Worm (Caenorhabditis elegans) whole organism, mixed stage, embryonic: ENCODE results near the gene C16C8.11.

ENCODE experiments used
- M03D4.4 ChIP-seq: sonication (generic microtip); optimal IDR thresholded peaks from 2 replicates; lab custom pipeline; 2017; ENCODE audit warnings: mild to moderate bottlenecking, missing genetic modification characterization, missing compliant biosample characterization
- bed-3 ChIP-seq: fragments of 200-800 bp; sonication (Bioruptor generic); optimal IDR thresholded peaks from 3 replicates; lab custom pipeline; 2018; ENCODE audit warnings: mild to moderate bottlenecking, missing genetic modification characterization, moderate library complexity, missing compliant biosample characterization
- blmp-1 ChIP-seq: fragments of 150-350 bp; optimal IDR thresholded peaks from 2 replicates; lab custom pipeline; 2014; ENCODE audit warnings: missing biosample characterization, missing genetic modification characterization
- ceh-39 ChIP-seq: fragments of 150-350 bp; optimal IDR thresholded peaks from 2 replicates; lab custom pipeline; 2014; ENCODE audit warnings: missing biosample characterization, missing genetic modification characterization
- ceh-43 ChIP-seq: fragments of 200-800 bp; sonication (Bioruptor generic); optimal IDR thresholded peaks from 2 replicates; lab custom pipeline; 2018; ENCODE audit warnings: mild to moderate bottlenecking, missing genetic modification characterization, moderate library complexity, missing compliant biosample characterization
- ceh-83 ChIP-seq: fragments of 200-800 bp; sonication (Bioruptor generic); optimal IDR thresholded peaks from 2 replicates; lab custom pipeline; 2018; ENCODE audit warnings: mild to moderate bottlenecking, missing genetic modification characterization, missing compliant biosample characterization
- ces-1 ChIP-seq: fragments of 150-350 bp; optimal IDR thresholded peaks from 2 replicates; lab custom pipeline; 2014; ENCODE audit warnings: missing biosample characterization, missing genetic modification reagents, missing genetic modification characterization
- cnd-1 ChIP-seq: fragments of 200-800 bp; sonication (Bioruptor generic); optimal IDR thresholded peaks from 2 replicates; lab custom pipeline; 2018; ENCODE audit warnings: mild to moderate bottlenecking, missing genetic modification characterization, missing compliant biosample characterization
- drap-1 ChIP-seq: fragments of 200-800 bp; sonication (Bioruptor generic); optimal IDR thresholded peaks from 3 replicates; lab custom pipeline; 2018; ENCODE audit warnings: mild to moderate bottlenecking, missing genetic modification characterization, missing compliant biosample characterization
- elt-1 ChIP-seq: sonication (generic microtip); optimal IDR thresholded peaks from 2 replicates; lab custom pipeline; 2017; ENCODE audit warnings: missing genetic modification characterization, mild to moderate bottlenecking, missing compliant biosample characterization, antibody characterized with exemption, moderate library complexity, borderline replicate concordance; ENCODE audit not compliant: insufficient read depth
- elt-3 ChIP-seq: fragments of 150-350 bp; optimal IDR thresholded peaks from 2 replicates; lab custom pipeline; 2014; ENCODE audit warnings: missing biosample characterization, missing genetic modification characterization
- flh-1 ChIP-seq: fragments of 200-800 bp; sonication (Bioruptor generic); optimal IDR thresholded peaks from 2 replicates; lab custom pipeline; 2018; ENCODE audit warnings: mild to moderate bottlenecking, missing genetic modification characterization, moderate library complexity, missing compliant biosample characterization
- ham-2 ChIP-seq: fragments of 200-800 bp; sonication (Bioruptor generic); optimal IDR thresholded peaks from 2 replicates; lab custom pipeline; 2018; ENCODE audit warnings: mild to moderate bottlenecking, missing genetic modification characterization, missing compliant biosample characterization
- hlh-1 ChIP-seq: fragments of 150-350 bp; optimal IDR thresholded peaks from 2 replicates; lab custom pipeline; 2014; ENCODE audit warnings: missing biosample characterization, missing genetic modification reagents, missing genetic modification characterization
- lin-13 ChIP-seq: fragments of 150-350 bp; optimal IDR thresholded peaks from 2 replicates; lab custom pipeline; 2014; ENCODE audit warnings: missing biosample characterization, missing genetic modification characterization
- lin-32 ChIP-seq: fragments of 200-800 bp; sonication (Bioruptor generic); optimal IDR thresholded peaks from 2 replicates; lab custom pipeline; 2018; ENCODE audit warnings: mild to moderate bottlenecking, missing genetic modification characterization, missing compliant biosample characterization
- lsy-2 ChIP-seq: fragments of 150-350 bp; optimal IDR thresholded peaks from 2 replicates; lab custom pipeline; 2014; ENCODE audit warnings: missing biosample characterization, missing genetic modification characterization
- mab-5 ChIP-seq: fragments of 150-350 bp; optimal IDR thresholded peaks from 2 replicates; lab custom pipeline; 2014; ENCODE audit warnings: missing biosample characterization, missing genetic modification characterization
- mep-1 ChIP-seq: fragments of 150-350 bp; optimal IDR thresholded peaks from 2 replicates; lab custom pipeline; 2017; ENCODE audit warnings: missing biosample characterization, missing genetic modification reagents, missing genetic modification characterization, inconsistent platforms
- mls-2 ChIP-seq: sonication (generic microtip); optimal IDR thresholded peaks from 2 replicates; lab custom pipeline; 2016; ENCODE audit warnings: mild to moderate bottlenecking, missing genetic modification characterization, moderate library complexity, missing compliant biosample characterization
- nhr-12 ChIP-seq: fragments of 150-350 bp; optimal IDR thresholded peaks from 2 replicates; lab custom pipeline; 2014; ENCODE audit warnings: missing biosample characterization, missing genetic modification characterization
- nhr-2 ChIP-seq: fragments of 150-350 bp; optimal IDR thresholded peaks from 2 replicates; lab custom pipeline; 2014; ENCODE audit warnings: missing biosample characterization, missing genetic modification characterization
- nhr-237 ChIP-seq: fragments of 150-350 bp; optimal IDR thresholded peaks from 2 replicates; lab custom pipeline; 2014; ENCODE audit warnings: missing biosample characterization, missing genetic modification characterization
- nhr-28 ChIP-seq: fragments of 150-350 bp; optimal IDR thresholded peaks from 2 replicates; lab custom pipeline; 2014; ENCODE audit warnings: missing biosample characterization, missing genetic modification characterization
- nhr-76 ChIP-seq: sonication (generic microtip); optimal IDR thresholded peaks from 2 replicates; lab custom pipeline; 2017; ENCODE audit warnings: missing biosample characterization, missing genetic modification characterization
- pha-4 ChIP-seq: fragments of 150-350 bp; optimal IDR thresholded peaks from 2 replicates; lab custom pipeline; 2018; ENCODE audit warnings: missing biosample characterization, missing genetic modification reagents, missing genetic modification characterization
- sem-2 ChIP-seq: fragments of 200-800 bp; sonication (Bioruptor generic); optimal IDR thresholded peaks from 2 replicates; lab custom pipeline; 2018; ENCODE audit warnings: mild to moderate bottlenecking, missing genetic modification characterization, missing compliant biosample characterization
- snpc-4 ChIP-seq: fragments of 150-350 bp; optimal IDR thresholded peaks from 2 replicates; lab custom pipeline; 2014; ENCODE audit warnings: missing biosample characterization, missing genetic modification characterization
- sptf-1 ChIP-seq: sonication (generic microtip); optimal IDR thresholded peaks from 2 replicates; lab custom pipeline; 2017; ENCODE audit warnings: mild to moderate bottlenecking, missing genetic modification characterization, moderate library complexity, missing compliant biosample characterization
- tbx-8 ChIP-seq: fragments of 200-800 bp; sonication (Bioruptor generic); optimal IDR thresholded peaks from 2 replicates; lab custom pipeline; 2018; ENCODE audit warnings: mild to moderate bottlenecking, missing genetic modification characterization, moderate library complexity, missing compliant biosample characterization
- unc-120 ChIP-seq: sonication (generic microtip); optimal IDR thresholded peaks from 2 replicates; lab custom pipeline; 2017; ENCODE audit warnings: missing genetic modification characterization, missing compliant biosample characterization; ENCODE audit not compliant: poor library complexity, severe bottlenecking
- unc-39 ChIP-seq: fragments of 150-350 bp; optimal IDR thresholded peaks from 2 replicates; lab custom pipeline; 2014; ENCODE audit warnings: missing biosample characterization, missing genetic modification characterization
- unc-62 ChIP-seq: fragments of 150-350 bp; optimal IDR thresholded peaks from 2 replicates; lab custom pipeline; 2014; ENCODE audit warnings: missing biosample characterization, missing genetic modification reagents, missing genetic modification characterization
- zip-8 ChIP-seq: fragments of 150-350 bp; optimal IDR thresholded peaks from 2 replicates; lab custom pipeline; 2014; ENCODE audit warnings: missing biosample characterization, missing genetic modification characterization
- ztf-11 ChIP-seq: fragments of 150-350 bp; optimal IDR thresholded peaks from 2 replicates; lab custom pipeline; 2014; ENCODE audit warnings: missing biosample characterization, missing genetic modification characterization

The C16C8.11 gene

ce11 chrII:3434893-3435503 lies 18.5 kb upstream of the C16C8.11 start:
- no peak for TF ChIP-seq lsy-2 (tag; lab: Kevin White, UChicago)
- no peak for TF ChIP-seq mep-1 (tag; lab: Kevin White, UChicago)
- no peak for TF ChIP-seq hlh-1 (tag; lab: Kevin White, UChicago)
- no peak for TF ChIP-seq ceh-43
- TF ChIP-seq unc-39, result no peak
- no peak for TF ChIP-seq ham-2
- TF ChIP-seq mls-2, result no peak
- no peak for TF ChIP-seq elt-3 (tag; lab: Kevin White, UChicago)
- TF ChIP-seq unc-120 (tag; lab: Kevin White, UChicago), result no peak
- no peak for TF ChIP-seq M03D4.4 (tag; lab: Kevin White, UChicago)
- TF ChIP-seq drap-1 (GFP tag; lab: Kevin White, UChicago), result no peak
- no peak for TF ChIP-seq cnd-1
- TF ChIP-seq blmp-1 (tag; lab: Kevin White, UChicago), result no peak
- no peak for TF ChIP-seq pha-4 (tag; lab: Kevin White, UChicago)
- TF ChIP-seq lin-32, result no peak
- no peak for TF ChIP-seq snpc-4 (tag; lab: Kevin White, UChicago)

ce11 chrII:3436412-3436811 lies 17.1 kb upstream of the C16C8.11 start, which contains the start of gene skpo-2:
skpo-2 (minus strand) TSS chrII:3436512.
- TF ChIP-seq snpc-4 (tag; lab: Kevin White, UChicago) (no peak), mep-1 (tag; lab: Kevin White, UChicago) (no peak), cnd-1 (no peak), M03D4.4 (tag; lab: Kevin White, UChicago) (no peak), sptf-1 (tag; lab: Kevin White, UChicago) (no peak), pha-4 (tag; lab: Kevin White, UChicago) (no peak), zip-8 (tag; lab: Kevin White, UChicago) (no peak), ceh-83 (no peak), sem-2 (GFP tag; lab: Kevin White, UChicago) (no peak), ces-1 (GFP tag; lab: Kevin White, UChicago) (no peak), hlh-1 (tag; lab: Kevin White, UChicago) (no peak), nhr-76 (tag; lab: Kevin White, UChicago) (no peak)

- TF ChIP-seq mab-5 (tag; lab: Kevin White, UChicago) (no peak), blmp-1 (tag; lab: Kevin White, UChicago) (no peak), mls-2 (no peak), unc-39 (no peak), hlh-1 (tag; lab: Kevin White, UChicago) (no peak), ceh-83 (peak; percentile 33), ces-1 (GFP tag; lab: Kevin White, UChicago) (no peak), unc-120 (tag; lab: Kevin White, UChicago) (no peak), nhr-237 (tag; lab: Kevin White, UChicago) (no peak)
- TF ChIP-seq, all 35 proteins: peak for 1
These were observed 16.1 kb upstream of the C16C8.11 start for ce11 chrII:3437393-3437792.

DNA sequence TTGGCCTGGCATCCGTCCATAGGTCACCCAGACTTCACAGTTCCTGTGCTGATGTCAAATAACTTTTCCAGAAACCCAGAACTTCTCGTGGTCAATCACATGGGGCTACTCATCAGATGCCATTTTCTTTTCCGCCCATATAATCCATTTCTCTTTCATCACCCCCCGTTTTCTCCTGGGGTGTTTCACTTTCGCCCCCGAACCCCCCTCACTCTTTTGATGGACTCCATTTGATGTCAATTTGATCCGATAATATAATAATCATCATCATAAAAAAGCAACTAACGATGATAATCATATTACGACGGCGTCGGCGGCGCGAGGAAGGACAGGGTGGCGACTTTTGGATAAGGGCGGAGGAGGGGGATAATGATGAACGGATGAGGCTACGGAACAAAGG lies 15.2 kb upstream of the C16C8.11 start:
- TF ChIP-seq blmp-1 (tag; lab: Kevin White, UChicago) (peak; percentile 90), hlh-1 (tag; lab: Kevin White, UChicago) (no peak)
- TF ChIP-seq, all 35 proteins: peak for 1

- TF ChIP-seq blmp-1 (tag; lab: Kevin White, UChicago) (no peak), lin-32 (peak; percentile 65), elt-1 (no peak), unc-39 (no peak), drap-1 (GFP tag; lab: Kevin White, UChicago) (peak; percentile 68), mls-2 (peak; percentile 64), ham-2 (peak; percentile 68), nhr-76 (tag; lab: Kevin White, UChicago) (no peak), mab-5 (tag; lab: Kevin White, UChicago) (no peak), nhr-12 (no peak), lsy-2 (tag; lab: Kevin White, UChicago) (no peak), sem-2 (GFP tag; lab: Kevin White, UChicago) (peak; percentile 55), nhr-2 (no peak), tbx-8 (GFP tag; lab: Kevin White, UChicago) (no peak), ces-1 (GFP tag; lab: Kevin White, UChicago) (no peak), ceh-43 (no peak), sptf-1 (tag; lab: Kevin White, UChicago) (peak; percentile 71), ztf-11 (tag; lab: Kevin White, UChicago) (no peak), elt-3 (tag; lab: Kevin White, UChicago) (no peak), unc-120 (tag; lab: Kevin White, UChicago) (peak; percentile 37), mep-1 (tag; lab: Kevin White, UChicago) (no peak), unc-62 (GFP tag; lab: Kevin White, UChicago) (no peak), nhr-28 (tag; lab: Kevin White, UChicago) (no peak), lin-13 (tag; lab: Kevin White, UChicago) (no peak), zip-8 (tag; lab: Kevin White, UChicago) (no peak), pha-4 (tag; lab: Kevin White, UChicago) (no peak), hlh-1 (tag; lab: Kevin White, UChicago) (no peak), M03D4.4 (tag; lab: Kevin White, UChicago) (peak; percentile 76), ceh-83 (peak; percentile 88), nhr-237 (tag; lab: Kevin White, UChicago) (no peak), bed-3 (GFP tag; lab: Kevin White, UChicago) (peak; percentile 33), ceh-39 (no peak), flh-1 (GFP tag; lab: Kevin White, UChicago) (peak; percentile 24), snpc-4 (tag; lab: Kevin White, UChicago) (no peak), cnd-1 (peak; percentile 66)
These were observed 14.2 kb upstream of the C16C8.11 start for ce11 chrII:3439244-3439698.
